Fruit fly (Drosophila melanogaster) whole organism, wandering third instar larva: Measurements from ENCODE around the gene dcma.

ENCODE experiments used
- Abd-B ChIP-seq: fragments of >200 bp; optimal IDR thresholded peaks from 2 replicates; lab custom pipeline; 2017; ENCODE audit warnings: missing biosample characterization, missing genetic modification characterization
- CG32264 ChIP-seq: fragments of 200-800 bp; sonication (Bioruptor generic); optimal IDR thresholded peaks from 2 replicates; lab custom pipeline; 2016; ENCODE audit warnings: missing biosample characterization, missing genetic modification characterization
- CG9705 ChIP-seq: fragments of 200-800 bp; sonication (Bioruptor generic); optimal IDR thresholded peaks from 2 replicates; lab custom pipeline; 2018; ENCODE audit warnings: missing biosample characterization, mild to moderate bottlenecking, missing genetic modification characterization
- CrebA ChIP-seq: fragments of 200-800 bp; sonication (Bioruptor generic); optimal IDR thresholded peaks from 2 replicates; lab custom pipeline; 2016; ENCODE audit warnings: missing biosample characterization, mild to moderate bottlenecking, missing genetic modification characterization, borderline replicate concordance
- Dif ChIP-seq: fragments of 200-275, 200-300 bp; sonication (Bioruptor generic); optimal IDR thresholded peaks from 2 replicates; lab custom pipeline; 2018; ENCODE audit warnings: missing biosample characterization, missing genetic modification characterization; ENCODE audit not compliant: partially characterized antibody
- Hnf4 ChIP-seq: fragments of 200-800 bp; sonication (Bioruptor generic); optimal IDR thresholded peaks from 2 replicates; lab custom pipeline; 2016; ENCODE audit warnings: missing biosample characterization, mild to moderate bottlenecking, missing genetic modification characterization
- Mio ChIP-seq: sonication (Bioruptor generic); optimal IDR thresholded peaks from 2 replicates; lab custom pipeline; 2016; ENCODE audit warnings: missing biosample characterization, missing genetic modification characterization
- Myc ChIP-seq: fragments of >200 bp; optimal IDR thresholded peaks from 2 replicates; lab custom pipeline; 2017
- N ChIP-seq: fragments of >200 bp; optimal IDR thresholded peaks from 2 replicates; lab custom pipeline; 2018; ENCODE audit warnings: missing biosample characterization, missing external identifiers, missing genetic modification characterization
- OdsH ChIP-seq: fragments of 200-800 bp; sonication (Bioruptor generic); optimal IDR thresholded peaks from 2 replicates; lab custom pipeline; 2016; ENCODE audit warnings: missing biosample characterization, mild to moderate bottlenecking, missing genetic modification characterization
- Rel ChIP-seq, 2 experiments: fragments of 200-800 bp; sonication (Bioruptor generic) in 1 of 2; optimal IDR thresholded peaks; 2 replicates in 1 of 2; 3 replicates in 1 of 2; lab custom pipeline; 2016 to 2019; ENCODE audit warnings: mild to moderate bottlenecking in 2 of 2, missing biosample characterization in 2 of 2, missing genetic modification characterization in 2 of 2, moderate library complexity in 1 of 2
- Sp1 ChIP-seq: fragments of 200-800 bp; sonication (Bioruptor generic); optimal IDR thresholded peaks from 3 replicates; lab custom pipeline; 2019; ENCODE audit warnings: missing biosample characterization, mild to moderate bottlenecking, missing genetic modification characterization, moderate library complexity
- Vsx2 ChIP-seq: fragments of 200-300, 225-300 bp; sonication (Bioruptor generic); optimal IDR thresholded peaks from 2 replicates; lab custom pipeline; 2018; ENCODE audit warnings: missing biosample characterization, missing genetic modification characterization; ENCODE audit not compliant: partially characterized antibody
- brk ChIP-seq: fragments of 200-800 bp; sonication (Bioruptor generic); optimal IDR thresholded peaks from 2 replicates; lab custom pipeline; 2016; ENCODE audit warnings: missing biosample characterization, mild to moderate bottlenecking, missing genetic modification characterization
- dmrt93B ChIP-seq: fragments of 200-800 bp; sonication (Bioruptor generic); optimal IDR thresholded peaks from 2 replicates; lab custom pipeline; 2018; ENCODE audit warnings: missing biosample characterization, mild to moderate bottlenecking, missing genetic modification characterization
- dsf ChIP-seq: sonication (Bioruptor generic); optimal IDR thresholded peaks from 2 replicates; lab custom pipeline; 2016; ENCODE audit warnings: missing biosample characterization, missing genetic modification characterization, borderline replicate concordance
- ey ChIP-seq: fragments of 200-800 bp; sonication (Bioruptor generic); optimal IDR thresholded peaks from 2 replicates; lab custom pipeline; 2016; ENCODE audit warnings: missing biosample characterization, missing genetic modification characterization
- fru ChIP-seq: fragments of 200-800 bp; sonication (Bioruptor generic); optimal IDR thresholded peaks from 3 replicates; lab custom pipeline; 2016; ENCODE audit warnings: missing biosample characterization, mild to moderate bottlenecking, missing genetic modification characterization
- h ChIP-seq: fragments of 200-800 bp; sonication (Bioruptor generic); optimal IDR thresholded peaks from 3 replicates; lab custom pipeline; 2016; ENCODE audit warnings: missing biosample characterization, mild to moderate bottlenecking, missing genetic modification characterization
- lola ChIP-seq: fragments of >200 bp; optimal IDR thresholded peaks from 2 replicates; lab custom pipeline; 2017; ENCODE audit warnings: missing biosample characterization, missing genetic modification characterization
- pan ChIP-seq: fragments of >200 bp; optimal IDR thresholded peaks from 2 replicates; lab custom pipeline; 2017
- rgr ChIP-seq: fragments of 200-800 bp; sonication (Bioruptor generic); optimal IDR thresholded peaks from 3 replicates; lab custom pipeline; 2016; ENCODE audit warnings: missing biosample characterization, mild to moderate bottlenecking, missing genetic modification characterization
- sage ChIP-seq: fragments of 200-800 bp; sonication (Bioruptor generic); optimal IDR thresholded peaks from 2 replicates; lab custom pipeline; 2016; ENCODE audit warnings: missing biosample characterization, mild to moderate bottlenecking, missing genetic modification characterization
- sv ChIP-seq: fragments of 200-800 bp; sonication (Bioruptor generic); optimal IDR thresholded peaks from 3 replicates; lab custom pipeline; 2016; ENCODE audit warnings: missing biosample characterization, missing genetic modification characterization
- usp ChIP-seq: fragments of >200 bp; optimal IDR thresholded peaks from 2 replicates; lab custom pipeline; 2017; ENCODE audit warnings: missing biosample characterization, missing genetic modification characterization

dcma gene

dm6 chr2L:4701385-4701784 lies 6.9 kb downstream of the dcma start, which contains the start of gene Taf12L:
TSS of gene Taf12L (minus strand) at chr2L:4701485.
- no peak for TF ChIP-seq Hnf4 (GFP tag; lab: Kevin White, UChicago)
- TF ChIP-seq CG9705 (GFP tag; lab: Kevin White, UChicago) = no peak
- no peak for TF ChIP-seq sv (GFP tag; lab: Kevin White, UChicago)
- no peak for TF ChIP-seq dmrt93B
- TF ChIP-seq OdsH (GFP tag; lab: Kevin White, UChicago) = no peak
- no peak for TF ChIP-seq ey (GFP tag; lab: Kevin White, UChicago)
- TF ChIP-seq usp (GFP tag; lab: Kevin White, UChicago) = no peak
- TF ChIP-seq h (GFP tag; lab: Kevin White, UChicago) = no peak
- no peak for TF ChIP-seq Sp1 (GFP tag; lab: Kevin White, UChicago)
- no peak for TF ChIP-seq sage
- TF ChIP-seq CG32264 (GFP tag; lab: Kevin White, UChicago) = no peak
- no peak for TF ChIP-seq Rel (GFP tag; optimal IDR thresholded peaks at IDR 0.05; lab: Kevin White, UChicago)
- TF ChIP-seq Rel (tag; optimal IDR thresholded peaks at IDR 0.05; lab: Kevin White, UChicago) = no peak
- no peak for TF ChIP-seq CrebA
- TF ChIP-seq pan (lab: Kevin White, UChicago) = no peak
- no peak for TF ChIP-seq Dif
- no peak for TF ChIP-seq Vsx2 (GFP tag; lab: Kevin White, UChicago)
- no peak for TF ChIP-seq Mio (GFP tag; lab: Kevin White, UChicago)

dm6 chr2L:4726021-4726420 lies 31.5 kb downstream of the dcma start:
- TF ChIP-seq Mio (GFP tag; lab: Kevin White, UChicago) = no peak
- TF ChIP-seq Dif = peak; percentile 67
- no peak for TF ChIP-seq Hnf4 (GFP tag; lab: Kevin White, UChicago)
- peak; percentile 39 for TF ChIP-seq Vsx2 (GFP tag; lab: Kevin White, UChicago)

dm6 chr2L:4734358-4734757 lies 39.8 kb downstream of the dcma start, which contains the start of gene CG15631:
TSS of gene CG15631 (minus strand) at chr2L:4734458.
- no peak for TF ChIP-seq fru (GFP tag; lab: Kevin White, UChicago)
- TF ChIP-seq CrebA = no peak
- TF ChIP-seq usp (GFP tag; lab: Kevin White, UChicago) = no peak
- TF ChIP-seq Abd-B (GFP tag; lab: Kevin White, UChicago) = no peak
- TF ChIP-seq Sp1 (GFP tag; lab: Kevin White, UChicago) = no peak
- TF ChIP-seq Hnf4 (GFP tag; lab: Kevin White, UChicago) = no peak
- no peak for TF ChIP-seq brk (GFP tag; lab: Kevin White, UChicago)
- TF ChIP-seq CG9705 (GFP tag; lab: Kevin White, UChicago) = no peak
- no peak for TF ChIP-seq N

- no peak for TF ChIP-seq CrebA
- no peak for TF ChIP-seq usp (GFP tag; lab: Kevin White, UChicago)
- no peak for TF ChIP-seq Sp1 (GFP tag; lab: Kevin White, UChicago)
- no peak for TF ChIP-seq N
- no peak for TF ChIP-seq CG32264 (GFP tag; lab: Kevin White, UChicago)
- TF ChIP-seq Vsx2 (GFP tag; lab: Kevin White, UChicago) = no peak
- no peak for TF ChIP-seq ey (GFP tag; lab: Kevin White, UChicago)
- TF ChIP-seq rgr (GFP tag; lab: Kevin White, UChicago) = no peak
- no peak for TF ChIP-seq dsf (GFP tag; lab: Kevin White, UChicago)
- TF ChIP-seq lola (GFP tag; lab: Kevin White, UChicago) = no peak
- TF ChIP-seq Myc (lab: Kevin White, UChicago) = no peak
Observed at dm6 chr2L:4762595-4762994, 68.1 kb downstream of the dcma start, which contains the start of gene CG42523. TSS of gene CG42523 (plus strand) at chr2L:4762895.
